Worm (Caenorhabditis elegans) whole organism, early embryonic: ENCODE data around the gene F09E10.7.

ENCODE experiments used
- F13C5.2 ChIP-seq: sonication (generic microtip); optimal IDR thresholded peaks from 2 replicates; lab custom pipeline; 2017; ENCODE audit warnings: mild to moderate bottlenecking, missing genetic modification characterization, inconsistent platforms, missing compliant biosample characterization
- ama-1 ChIP-seq: fragments of 150-350 bp; optimal IDR thresholded peaks from 2 replicates; lab custom pipeline; 2014
- ceh-13 ChIP-seq: fragments of 200-800 bp; sonication (Bioruptor generic); optimal IDR thresholded peaks from 2 replicates; lab custom pipeline; 2018; ENCODE audit warnings: mild to moderate bottlenecking, missing genetic modification characterization, missing compliant biosample characterization
- ceh-36 ChIP-seq: sonication (generic microtip); optimal IDR thresholded peaks from 2 replicates; lab custom pipeline; 2016; ENCODE audit warnings: missing genetic modification characterization, inconsistent platforms, missing compliant biosample characterization
- flt-1 ChIP-seq: fragments of 200-800 bp; sonication (Bioruptor generic); IDR thresholded peaks from 2 replicates; pipeline ENCODE4 v1.3.6; 2022; ENCODE audit warnings: missing genetic modification characterization, missing compliant biosample characterization
- hmbx-1 ChIP-seq: sonication (generic microtip); optimal IDR thresholded peaks from 2 replicates; lab custom pipeline; 2016; ENCODE audit warnings: mild to moderate bottlenecking, missing genetic modification characterization, missing compliant biosample characterization
- hnd-1 ChIP-seq: sonication (generic microtip); optimal IDR thresholded peaks from 2 replicates; lab custom pipeline; 2016; ENCODE audit warnings: missing genetic modification characterization, missing compliant biosample characterization
- tbx-37 ChIP-seq: fragments of 200-800 bp; sonication (Bioruptor generic); conservative IDR thresholded peaks from 2 replicates; pipeline ENCODE4 v1.3.6; 2022; ENCODE audit warnings: missing genetic modification reagents, missing genetic modification characterization, missing compliant biosample characterization
- tra-4 ChIP-seq: sonication (generic microtip); optimal IDR thresholded peaks from 2 replicates; lab custom pipeline; 2017; ENCODE audit warnings: missing genetic modification characterization, missing compliant biosample characterization

DNA sequence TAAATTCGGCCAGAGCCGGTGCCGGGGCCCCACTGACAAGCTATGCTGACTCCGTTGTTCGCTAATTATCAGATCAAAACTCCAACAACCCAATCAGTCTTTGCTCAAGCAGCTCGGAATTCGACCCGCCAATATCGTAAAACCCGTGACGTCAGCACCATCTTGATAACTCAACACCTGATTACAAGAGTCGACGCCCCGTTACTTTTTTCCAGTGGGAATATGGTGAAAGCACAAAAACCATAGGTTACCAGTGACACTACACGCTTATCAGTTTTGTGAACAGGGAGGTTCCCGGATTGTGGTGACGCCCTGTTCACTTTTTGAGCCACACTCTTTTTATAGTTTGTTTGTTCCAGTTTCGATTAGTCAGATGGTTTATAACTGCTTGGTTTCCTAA is 39.4 kb upstream of the F09E10.7 start:
- TF ChIP-seq flt-1 (no peak), hnd-1 (tag; lab: Kevin White, UChicago) (no peak), ama-1 (lab: Kevin White, UChicago) (no peak), ceh-36 (tag; lab: Kevin White, UChicago) (no peak), F13C5.2 (tag; lab: Kevin White, UChicago) (no peak), ceh-13 (GFP tag; lab: Kevin White, UChicago) (no peak), tbx-37 (GFP tag; lab: Robert Waterston, UW) (no peak), hmbx-1 (tag; lab: Kevin White, UChicago) (no peak), tra-4 (tag; lab: Kevin White, UChicago) (no peak)
